Fruit fly (Drosophila melanogaster) whole organism, adult: ENCODE data around the gene CG42541.

Experiments
- CG11617 ChIP-seq: fragments of 200-800 bp; sonication (Bioruptor generic); optimal IDR thresholded peaks from 2 replicates; lab custom pipeline; 2017; ENCODE audit warnings: mild to moderate bottlenecking, missing biosample characterization, missing genetic modification reagents, missing genetic modification characterization
- pad ChIP-seq: fragments of 200-800 bp; sonication (Bioruptor generic); optimal IDR thresholded peaks from 3 replicates; lab custom pipeline; 2017; ENCODE audit warnings: missing biosample characterization, missing genetic modification characterization, mild to moderate bottlenecking, moderate library complexity, missing genetic modification reagents

DNA sequence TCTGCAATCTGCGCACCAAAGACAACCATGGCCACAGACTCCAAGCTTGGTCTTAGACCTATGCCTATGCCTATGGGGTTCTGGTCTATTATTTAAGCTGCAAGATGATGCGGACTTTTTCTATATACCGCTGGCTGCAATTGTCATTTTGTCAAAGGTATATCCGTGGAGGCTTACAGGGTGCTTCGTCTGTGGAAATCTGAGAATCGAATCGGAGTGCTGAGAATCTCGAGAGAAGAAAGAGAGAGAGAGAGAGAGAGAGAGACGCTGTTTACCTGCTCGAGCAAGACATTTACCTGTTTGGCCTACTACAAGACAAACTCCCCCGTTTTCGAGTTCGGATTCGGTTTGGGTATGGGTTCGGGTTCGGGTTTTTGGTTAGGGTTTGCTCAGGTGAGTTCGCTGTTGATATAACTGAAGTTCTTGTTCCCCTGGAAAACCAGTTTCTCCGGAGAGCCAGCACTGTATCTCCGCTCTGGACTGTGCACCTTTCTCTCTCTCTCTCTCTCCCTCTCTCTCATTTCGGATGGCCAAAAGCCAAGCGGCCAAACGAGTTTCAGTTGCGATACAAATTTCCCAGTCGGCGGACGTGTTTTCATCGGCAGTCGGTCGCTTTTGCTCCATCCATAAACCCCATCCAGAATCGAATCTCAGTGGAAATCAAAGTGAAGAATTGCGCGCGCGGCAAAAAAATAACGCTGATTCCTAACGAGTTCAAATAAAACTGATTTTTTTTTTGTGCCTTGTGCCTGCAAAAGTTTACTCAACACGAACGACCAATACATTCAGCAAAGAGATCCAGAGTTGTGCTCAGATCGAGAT lies 84.8 kb downstream of the CG42541 start:
- TF ChIP-seq pad (GFP tag; lab: Kevin White, UChicago) (peak; percentile 51), CG11617 (GFP tag; lab: Kevin White, UChicago) (no peak)
